Fruit fly (Drosophila melanogaster) whole organism, embryonic: ENCODE data around the gene CG6236.

Source experiments
- Atf6 ChIP-seq: fragments of 200-800 bp; sonication (Bioruptor generic); IDR thresholded peaks from 2 replicates; pipeline ENCODE4 v1.3.6; 2022; ENCODE audit warnings: missing biosample characterization, missing genetic modification characterization
- CG10565 ChIP-seq: fragments of 200-800 bp; sonication (Bioruptor generic); optimal IDR thresholded peaks from 3 replicates; lab custom pipeline; 2016; ENCODE audit warnings: missing biosample characterization, mild to moderate bottlenecking, missing genetic modification characterization
- CG10654 ChIP-seq: fragments of 200-800 bp; sonication (Bioruptor generic); optimal IDR thresholded peaks from 2 replicates; lab custom pipeline; 2016; ENCODE audit warnings: missing biosample characterization, missing genetic modification characterization
- CG10959 ChIP-seq: fragments of 200-800 bp; sonication (Bioruptor generic); IDR thresholded peaks from 2 replicates; pipeline ENCODE4 v1.3.6; 2022; ENCODE audit warnings: missing biosample characterization, missing genetic modification characterization
- CG10979 ChIP-seq: fragments of 200-800 bp; sonication (Bioruptor generic); optimal IDR thresholded peaks from 2 replicates; lab custom pipeline; 2018; ENCODE audit warnings: missing biosample characterization, mild to moderate bottlenecking, missing genetic modification characterization, moderate library complexity
- CG11093 ChIP-seq: fragments of 200-800 bp; sonication (Bioruptor generic); IDR thresholded peaks from 3 replicates; pipeline ENCODE4 v1.3.6; 2022; ENCODE audit warnings: missing biosample characterization, missing genetic modification characterization
- CG12071 ChIP-seq: fragments of 200-800 bp; sonication (Bioruptor generic); optimal IDR thresholded peaks from 3 replicates; lab custom pipeline; 2018; ENCODE audit warnings: missing biosample characterization, mild to moderate bottlenecking, missing genetic modification characterization
- CG12104 ChIP-seq: fragments of 200-800 bp; sonication (Bioruptor generic); optimal IDR thresholded peaks from 3 replicates; lab custom pipeline; 2016; ENCODE audit warnings: missing biosample characterization, missing genetic modification characterization
- CG12219 ChIP-seq: fragments of 200-800 bp; sonication (Bioruptor generic); optimal IDR thresholded peaks from 3 replicates; lab custom pipeline; 2018; ENCODE audit warnings: missing biosample characterization, mild to moderate bottlenecking, missing genetic modification characterization
- CG12744 ChIP-seq: fragments of 200-800 bp; sonication (Bioruptor generic); optimal IDR thresholded peaks from 2 replicates; lab custom pipeline; 2016; ENCODE audit warnings: missing biosample characterization, missing genetic modification characterization
- CG15601 ChIP-seq: fragments of 200-800 bp; sonication (Bioruptor generic); optimal IDR thresholded peaks from 3 replicates; lab custom pipeline; 2019; ENCODE audit warnings: missing biosample characterization, mild to moderate bottlenecking, missing genetic modification characterization, moderate library complexity
- CG16779 ChIP-seq: fragments of 200-800 bp; sonication (Bioruptor generic); IDR thresholded peaks from 2 replicates; pipeline ENCODE4 v1.3.6; 2022; ENCODE audit warnings: missing biosample characterization, missing genetic modification characterization
- CG17829 ChIP-seq: fragments of 200-800 bp; optimal IDR thresholded peaks from 2 replicates; lab custom pipeline; 2019; ENCODE audit warnings: missing biosample characterization, mild to moderate bottlenecking, missing genetic modification characterization, moderate library complexity
- CG18599 ChIP-seq: fragments of 200-800 bp; sonication (Bioruptor generic); optimal IDR thresholded peaks from 3 replicates; lab custom pipeline; 2017; ENCODE audit warnings: missing biosample characterization, missing genetic modification characterization, mild to moderate bottlenecking, moderate library complexity, missing genetic modification reagents
- CG2202 ChIP-seq: fragments of 200-800 bp; sonication (Bioruptor generic); optimal IDR thresholded peaks from 2 replicates; lab custom pipeline; 2018; ENCODE audit warnings: missing biosample characterization, mild to moderate bottlenecking, missing genetic modification characterization
- CG31388 ChIP-seq: fragments of 200-800 bp; sonication (Bioruptor generic); optimal IDR thresholded peaks from 2 replicates; lab custom pipeline; 2016; ENCODE audit warnings: missing biosample characterization, missing genetic modification characterization
- CG34422 ChIP-seq: fragments of 200-800 bp; sonication (Bioruptor generic); IDR thresholded peaks from 3 replicates; pipeline ENCODE4 v1.3.6; 2022; ENCODE audit warnings: missing biosample characterization, missing genetic modification characterization
- CG43689 ChIP-seq: fragments of 200-800 bp; sonication (Bioruptor generic); IDR thresholded peaks from 2 replicates; pipeline ENCODE4 v1.3.6; 2022; ENCODE audit warnings: missing biosample characterization, missing genetic modification characterization
- CG5245 ChIP-seq: fragments of 200-800 bp; sonication (Bioruptor generic); optimal IDR thresholded peaks from 3 replicates; lab custom pipeline; 2016; ENCODE audit warnings: missing biosample characterization, missing genetic modification characterization
- CG6654 ChIP-seq: fragments of 200-800 bp; sonication (Bioruptor generic); optimal IDR thresholded peaks from 2 replicates; lab custom pipeline; 2017; ENCODE audit warnings: missing biosample characterization, mild to moderate bottlenecking, missing genetic modification characterization
- CG8388 ChIP-seq: fragments of 200-800 bp; sonication (Bioruptor generic); optimal IDR thresholded peaks from 2 replicates; lab custom pipeline; 2019; ENCODE audit warnings: missing biosample characterization, mild to moderate bottlenecking, missing genetic modification characterization, moderate library complexity
- CG9932 ChIP-seq: fragments of 200-800 bp; sonication (Bioruptor generic); IDR thresholded peaks from 2 replicates; pipeline ENCODE4 v1.3.6; 2022; ENCODE audit warnings: missing biosample characterization, missing genetic modification characterization
- D19A ChIP-seq: fragments of 200-800 bp; optimal IDR thresholded peaks from 3 replicates; lab custom pipeline; 2019; ENCODE audit warnings: missing biosample characterization, mild to moderate bottlenecking, missing genetic modification characterization, moderate library complexity
- Dad ChIP-seq: fragments of 200-800 bp; sonication (Bioruptor generic); optimal IDR thresholded peaks from 3 replicates; lab custom pipeline; 2016; ENCODE audit warnings: missing biosample characterization, missing genetic modification characterization
- Dp ChIP-seq: fragments of 200-800 bp; sonication (Bioruptor generic); optimal IDR thresholded peaks from 2 replicates; lab custom pipeline; 2018; ENCODE audit warnings: missing biosample characterization, mild to moderate bottlenecking, missing genetic modification characterization, moderate library complexity
- HHEX ChIP-seq: fragments of 200-800 bp; sonication (Bioruptor generic); optimal IDR thresholded peaks from 3 replicates; lab custom pipeline; 2017; ENCODE audit warnings: missing biosample characterization, mild to moderate bottlenecking, missing genetic modification characterization, missing genetic modification reagents
- HmgD ChIP-seq: fragments of 200-800 bp; sonication (Bioruptor generic); optimal IDR thresholded peaks from 3 replicates; lab custom pipeline; 2016; ENCODE audit warnings: missing biosample characterization, missing genetic modification characterization
- Hr39 ChIP-seq: fragments of >200 bp; optimal IDR thresholded peaks from 2 replicates; lab custom pipeline; 2017
- Lpt ChIP-seq: fragments of >200 bp; optimal IDR thresholded peaks from 2 replicates; lab custom pipeline; 2018; ENCODE audit warnings: missing biosample characterization, missing genetic modification characterization
- MBD-R2 ChIP-seq: fragments of 200-800 bp; sonication (Bioruptor generic); IDR thresholded peaks from 2 replicates; pipeline ENCODE4 v1.3.6; 2022; ENCODE audit warnings: missing biosample characterization, missing genetic modification characterization
- Med ChIP-seq: fragments of 200-800 bp; sonication (Bioruptor generic); peaks from one replicate; lab custom pipeline; 2016; ENCODE audit warnings: missing biosample characterization, missing genetic modification characterization, mild to moderate bottlenecking, inconsistent platforms, moderate library complexity
- Opbp ChIP-seq: fragments of 200-800 bp; sonication (Bioruptor generic); IDR thresholded peaks from 3 replicates; pipeline ENCODE4 v1.3.6; 2022; ENCODE audit warnings: missing biosample characterization, missing genetic modification characterization; ENCODE audit not compliant: partially characterized antibody
- Pdp1 ChIP-seq, 2 experiments: fragments of 200-800 bp; sonication (Bioruptor generic); optimal IDR thresholded peaks; 3 replicates each; lab custom pipeline; 2016; ENCODE audit warnings: missing biosample characterization in 2 of 2, missing genetic modification characterization in 2 of 2, mild to moderate bottlenecking in 1 of 2, moderate library complexity in 1 of 2
- YL-1 ChIP-seq: fragments of 200-800 bp; sonication (Bioruptor generic); optimal IDR thresholded peaks from 3 replicates; lab custom pipeline; 2017; ENCODE audit warnings: missing biosample characterization, mild to moderate bottlenecking, missing genetic modification characterization
- ac ChIP-seq: fragments of 200-800 bp; sonication (Bioruptor generic); optimal IDR thresholded peaks from 3 replicates; lab custom pipeline; 2017; ENCODE audit warnings: missing biosample characterization, mild to moderate bottlenecking, missing genetic modification characterization
- danr ChIP-seq: fragments of 200-800 bp; sonication (Bioruptor generic); IDR thresholded peaks from 2 replicates; pipeline ENCODE4 v1.3.6; 2022; ENCODE audit warnings: missing biosample characterization, missing genetic modification characterization
- dati ChIP-seq: fragments of 200-800 bp; sonication (Bioruptor generic); IDR thresholded peaks from 2 replicates; pipeline ENCODE4 v1.3.6; 2022; ENCODE audit warnings: missing biosample characterization, missing genetic modification characterization
- eve ChIP-seq, 2 experiments: fragments of >200 bp; optimal IDR thresholded peaks; 2 replicates each; lab custom pipeline; 2017; ENCODE audit warnings: missing biosample characterization in 2 of 2, missing genetic modification characterization in 2 of 2
- gro ChIP-seq: fragments of 200-800 bp; sonication (Bioruptor generic); optimal IDR thresholded peaks from 2 replicates; lab custom pipeline; 2016; ENCODE audit warnings: missing biosample characterization, missing genetic modification characterization
- gsb ChIP-seq: fragments of 200-800 bp; sonication (Bioruptor generic); IDR thresholded peaks from 2 replicates; pipeline ENCODE4 v1.3.6; 2022; ENCODE audit warnings: missing biosample characterization, missing genetic modification characterization
- jing ChIP-seq: fragments of 200-800 bp; sonication (Bioruptor generic); optimal IDR thresholded peaks from 2 replicates; lab custom pipeline; 2018; ENCODE audit warnings: missing biosample characterization, mild to moderate bottlenecking, missing genetic modification characterization
- lilli ChIP-seq: fragments of 200-800 bp; sonication (Bioruptor generic); optimal IDR thresholded peaks from 3 replicates; lab custom pipeline; 2016; ENCODE audit warnings: missing biosample characterization, missing genetic modification characterization
- lmd ChIP-seq: fragments of 200-800 bp; sonication (Bioruptor generic); IDR thresholded peaks from 2 replicates; pipeline ENCODE4 v1.3.6; 2022; ENCODE audit warnings: missing biosample characterization, missing genetic modification characterization
- mld ChIP-seq: fragments of 200-800 bp; sonication (Bioruptor generic); IDR thresholded peaks from 3 replicates; pipeline ENCODE4 v1.3.6; 2022; ENCODE audit warnings: missing biosample characterization, missing genetic modification characterization; ENCODE audit not compliant: partially characterized antibody
- onecut ChIP-seq: fragments of 200-800 bp; sonication (Bioruptor generic); IDR thresholded peaks from 2 replicates; pipeline ENCODE4 v1.3.6; 2022; ENCODE audit warnings: missing biosample characterization, missing genetic modification characterization
- pnt ChIP-seq: fragments of 200-800 bp; sonication (Bioruptor generic); optimal IDR thresholded peaks from 3 replicates; lab custom pipeline; 2016; ENCODE audit warnings: missing biosample characterization, missing genetic modification characterization
- ro ChIP-seq: fragments of 200-800 bp; sonication (Bioruptor generic); IDR thresholded peaks from 2 replicates; pipeline ENCODE4 v1.3.6; 2022; ENCODE audit warnings: missing biosample characterization, missing genetic modification characterization
- row ChIP-seq: fragments of 200-800 bp; sonication (Bioruptor generic); IDR thresholded peaks from 3 replicates; pipeline ENCODE4 v1.3.6; 2022; ENCODE audit warnings: missing biosample characterization, missing genetic modification characterization
- seq ChIP-seq: fragments of 200-800 bp; sonication (Bioruptor generic); IDR thresholded peaks from 2 replicates; pipeline ENCODE4 v1.3.6; 2022; ENCODE audit warnings: missing biosample characterization, missing genetic modification characterization
- tap ChIP-seq: fragments of 200-800 bp; optimal IDR thresholded peaks from 3 replicates; lab custom pipeline; 2019; ENCODE audit warnings: missing biosample characterization, mild to moderate bottlenecking, missing genetic modification characterization, moderate library complexity
- toy ChIP-seq: fragments of 200-800 bp; sonication (Bioruptor generic); IDR thresholded peaks from 2 replicates; pipeline ENCODE4 v1.3.6; 2022; ENCODE audit warnings: missing biosample characterization, missing genetic modification characterization
- z ChIP-seq: fragments of 200-800 bp; sonication (Bioruptor generic); IDR thresholded peaks from 3 replicates; pipeline ENCODE4 v1.3.6; 2022; ENCODE audit warnings: missing biosample characterization, missing genetic modification characterization
- zen2 ChIP-seq: fragments of 200-800 bp; sonication (Bioruptor generic); IDR thresholded peaks from 3 replicates; pipeline ENCODE4 v1.3.6; 2022; ENCODE audit warnings: missing biosample characterization, missing genetic modification characterization; ENCODE audit not compliant: partially characterized antibody

The CG6236 gene

DNA sequence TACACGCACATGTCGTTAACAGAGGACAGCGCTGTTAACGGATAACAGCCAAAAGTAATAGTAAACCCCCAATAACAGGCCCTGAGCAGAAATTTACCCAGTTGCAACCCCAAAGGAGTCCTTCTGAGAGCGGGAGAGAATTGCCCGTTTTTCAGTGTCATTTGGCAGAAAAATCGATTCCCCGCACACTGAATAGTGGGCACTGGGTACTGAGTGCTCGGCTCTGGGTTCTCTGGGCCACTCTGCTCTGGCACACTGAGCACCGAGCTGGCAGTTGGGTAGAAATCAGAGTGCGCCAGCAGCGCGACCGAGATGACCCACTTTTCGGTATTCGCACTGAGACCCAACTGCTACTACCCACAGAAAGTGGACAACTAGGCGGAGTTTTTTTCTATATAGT, 46.3 kb upstream of the CG6236 start, which contains the start of gene Rbp (continued):
- peak; percentile 62; the same call in 1 of the 2 replicates for TF ChIP-seq CG16779 (GFP tag; lab: Robert Waterston, UW)
- no peak for TF ChIP-seq gro
- no peak; the same call in 1 of the 2 replicates for TF ChIP-seq MBD-R2 (GFP tag; lab: Robert Waterston, UW)
- TF ChIP-seq toy = no peak
- TF ChIP-seq Dp (GFP tag; lab: Kevin White, UChicago) = no peak
- TF ChIP-seq D19A (tag; lab: Kevin White, UChicago) = no peak
- TF ChIP-seq Med (GFP tag; lab: Kevin White, UChicago) = peak; percentile 58
- TF ChIP-seq CG10979 = no peak
- no peak for TF ChIP-seq CG12104 (GFP tag; lab: Kevin White, UChicago)
- TF ChIP-seq Dad (GFP tag; lab: Kevin White, UChicago) = no peak
- TF ChIP-seq pnt (GFP tag; lab: Kevin White, UChicago) = no peak
- no peak for TF ChIP-seq jing
- no peak for TF ChIP-seq HmgD
- no peak for TF ChIP-seq CG10959 (GFP tag; lab: Robert Waterston, UW)
- no peak for TF ChIP-seq row
- no peak for TF ChIP-seq Pdp1 (GFP tag; optimal IDR thresholded peaks at IDR 0.05; lab: Kevin White, UChicago)
- peak; percentile 98 for TF ChIP-seq onecut (GFP tag; lab: Robert Waterston, UW)
- TF ChIP-seq ro (GFP tag; lab: Robert Waterston, UW) = no peak
- TF ChIP-seq tap (tag; lab: Kevin White, UChicago) = no peak
- TF ChIP-seq CG12219 (GFP tag; lab: Kevin White, UChicago) = no peak
- TF ChIP-seq ac (GFP tag; lab: Kevin White, UChicago) = no peak
- TF ChIP-seq lmd = no peak
- TF ChIP-seq YL-1 (GFP tag; lab: Kevin White, UChicago) = peak; percentile 22
- TF ChIP-seq CG43689 (GFP tag; lab: Robert Waterston, UW) = no peak
- TF ChIP-seq CG12071 (GFP tag; lab: Kevin White, UChicago) = no peak
- no peak for TF ChIP-seq mld (GFP tag; lab: Robert Waterston, UW)
- TF ChIP-seq gsb (GFP tag; lab: Robert Waterston, UW) = no peak
- TF ChIP-seq CG12744 = no peak
- TF ChIP-seq zen2 (GFP tag; lab: Robert Waterston, UW) = 0 out of 3 replicates have a peak, but pooled peaks have one; percentile 41
- 0 out of 3 replicates have a peak, but pooled peaks have one; percentile 17 for TF ChIP-seq CG34422 (GFP tag; lab: Robert Waterston, UW)
- TF ChIP-seq CG18599 (GFP tag; lab: Kevin White, UChicago) = no peak
- no peak for TF ChIP-seq Hr39 (lab: Kevin White, UChicago)
- no peak for TF ChIP-seq CG5245 (GFP tag; lab: Kevin White, UChicago)
- TF ChIP-seq Lpt (GFP tag; lab: Kevin White, UChicago) = no peak
- no peak for TF ChIP-seq lilli
- no peak for TF ChIP-seq danr (GFP tag; lab: Robert Waterston, UW)
- TF ChIP-seq CG9932 = no peak
- no peak for TF ChIP-seq CG17829 (tag; lab: Kevin White, UChicago)
- no peak for TF ChIP-seq Atf6 (GFP tag; lab: Robert Waterston, UW)
- TF ChIP-seq CG31388 (GFP tag; lab: Kevin White, UChicago) = no peak
- 0 out of 3 replicates have a peak, but pooled peaks have one; percentile 39 for TF ChIP-seq z (GFP tag; lab: Robert Waterston, UW)
- no peak for TF ChIP-seq CG11093 (GFP tag; lab: Robert Waterston, UW)
- TF ChIP-seq CG15601 (tag; lab: Kevin White, UChicago) = no peak
- TF ChIP-seq dati (GFP tag; lab: Robert Waterston, UW) = no peak
- no peak for TF ChIP-seq CG2202
- peak; percentile 59 for TF ChIP-seq seq (GFP tag; lab: Robert Waterston, UW)
- TF ChIP-seq Opbp = no peak
- TF ChIP-seq CG6654 (GFP tag; lab: Kevin White, UChicago) = no peak
- TF ChIP-seq CG8388 = no peak
- TF ChIP-seq CG10654 (GFP tag; lab: Kevin White, UChicago) = no peak
- TF ChIP-seq CG10565 (GFP tag; lab: Kevin White, UChicago) = no peak
- TF ChIP-seq eve (GFP tag; optimal IDR thresholded peaks at IDR 0.05; lab: Kevin White, UChicago) = no peak
- TF ChIP-seq HHEX (GFP tag; lab: Kevin White, UChicago) = no peak
